Worm (Caenorhabditis elegans): ENCODE measurements around the gene K01D12.1.

DNA sequence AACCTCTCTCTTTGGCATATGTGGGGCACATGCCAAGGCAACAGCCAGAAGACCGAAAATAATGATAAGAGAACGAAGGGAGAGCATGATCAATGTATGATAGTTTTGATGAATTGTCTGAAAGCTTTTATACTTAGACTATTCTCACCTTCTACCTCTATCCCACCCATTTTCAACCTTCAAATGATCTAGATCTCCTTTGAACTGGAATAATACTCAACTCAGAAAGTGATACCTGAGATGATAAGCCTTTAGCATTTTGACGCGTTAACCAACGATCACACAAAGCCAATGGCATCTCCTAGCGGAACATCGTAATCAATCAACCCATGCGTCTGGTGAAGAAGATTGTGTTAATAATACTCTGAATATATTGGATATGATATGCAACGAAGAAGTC is 27.2 kb downstream of the K01D12.1 start, which contains the start of gene K01D12.9:
- TF ChIP-seq ztf-22 (GFP tag; optimal IDR thresholded peaks at IDR 0.05), result no peak
- TF ChIP-seq snpc-3.4 (tag; optimal IDR thresholded peaks at IDR 0.05), result no peak
- TF ChIP-seq hrde-1 (tag; optimal IDR thresholded peaks at IDR 0.05; ENCODE audit: borderline replicate concordance), result no peak
- no peak for TF ChIP-seq C06A6.2 (GFP tag; conservative IDR thresholded peaks at IDR 0.05)
- TF ChIP-seq snpc-4 (GFP tag; optimal IDR thresholded peaks at IDR 0.05), result no peak
- TF ChIP-seq snpc-4 (tag; optimal IDR thresholded peaks at IDR 0.05), result no peak
- TF ChIP-seq hmg-1.2 (GFP tag; IDR thresholded peaks at IDR 0.05), result no peak
- no peak for TF ChIP-seq ztf-25 (GFP tag; IDR thresholded peaks at IDR 0.05)
- TF ChIP-seq hmg-20 (GFP tag; IDR thresholded peaks at IDR 0.05), result no peak
- TF ChIP-seq akir-1 (GFP tag; optimal IDR thresholded peaks at IDR 0.05), result no peak
- TF ChIP-seq ama-1 (optimal IDR thresholded peaks at IDR 0.05), result no peak
- no peak for TF ChIP-seq ama-1 (GFP tag; optimal IDR thresholded peaks at IDR 0.05)
- TF ChIP-seq B0035.1 (tag; optimal IDR thresholded peaks at IDR 0.05), result no peak
- TF ChIP-seq gei-17 (GFP tag; optimal IDR thresholded peaks at IDR 0.05), result no peak
- no peak for TF ChIP-seq cebp-1 (GFP tag; IDR thresholded peaks at IDR 0.05)
- TF ChIP-seq cebp-1 (tag; optimal IDR thresholded peaks at IDR 0.05), result no peak

All from whole organism, young adult.